Worm (Caenorhabditis elegans): ENCODE measurements around the gene eif-3.K.
A peak's percentile ranks its signal among the peaks of the same experiment; 100 is the strongest.
"Not testable (repeated sequence)": the region's sequence is repeated elsewhere in the genome, so short reads cannot be mapped to it uniquely, and the experiment has no call there.

ce11 chrV:12967925-12968327 is 14.1 kb downstream of the eif-3.K start, which contains the start of gene R186.8:
- TF ChIP-seq nhr-76 (tag; optimal IDR thresholded peaks at IDR 0.05); unc-39 (tag; optimal IDR thresholded peaks at IDR 0.05); nhr-28 (tag; optimal IDR thresholded peaks at IDR 0.05); sem-2 (GFP tag; optimal IDR thresholded peaks at IDR 0.05); elt-3 (tag; optimal IDR thresholded peaks at IDR 0.05); lin-32 (GFP tag; optimal IDR thresholded peaks at IDR 0.05); nhr-12 (tag; optimal IDR thresholded peaks at IDR 0.05); pha-4 (tag; optimal IDR thresholded peaks at IDR 0.05): not testable (repeated sequence)
- TF ChIP-seq lin-13 (tag; optimal IDR thresholded peaks at IDR 0.05) (peak; percentile 21), nhr-237 (tag; optimal IDR thresholded peaks at IDR 0.05) (peak; percentile 23), lsy-2 (tag; optimal IDR thresholded peaks at IDR 0.05) (peak; percentile 90)

Data from whole organism, mixed stage, embryonic.